Fruit fly (Drosophila melanogaster): ENCODE results near the gene AdoR.

DNA sequence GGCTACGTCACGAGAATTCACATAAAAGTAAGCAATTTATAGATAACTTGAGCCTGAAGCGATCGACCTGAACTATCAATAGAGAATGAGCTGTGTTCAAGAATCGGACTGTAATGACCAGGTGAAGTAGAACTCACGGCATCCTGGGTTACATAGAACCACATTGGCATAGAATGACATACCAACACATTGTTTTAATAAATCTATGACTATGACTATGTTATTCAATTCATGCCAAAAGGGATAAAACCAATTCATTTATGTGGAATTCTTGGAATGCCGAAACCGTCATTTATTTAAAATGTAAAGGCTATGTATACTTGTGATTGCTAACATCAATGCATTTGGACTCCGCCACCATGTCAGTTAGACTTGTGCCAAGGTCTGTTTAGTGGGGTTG lies 20.4 kb downstream of the AdoR start, which contains the start of gene Ppi1:
- TF ChIP-seq Dif (GFP tag; optimal IDR thresholded peaks at IDR 0.05; ENCODE audit: partially characterized antibody) (no peak), HLH106 (tag; optimal IDR thresholded peaks at IDR 0.05) (no peak), woc (GFP tag; optimal IDR thresholded peaks at IDR 0.05) (no peak), usp (GFP tag; optimal IDR thresholded peaks at IDR 0.05) (no peak), pan (optimal IDR thresholded peaks at IDR 0.05) (no peak), rgr (GFP tag; optimal IDR thresholded peaks at IDR 0.05) (no peak), sage (GFP tag; optimal IDR thresholded peaks at IDR 0.05) (no peak), tai (GFP tag; optimal IDR thresholded peaks at IDR 0.05) (no peak), Myc (optimal IDR thresholded peaks at IDR 0.05) (no peak), ey (GFP tag; optimal IDR thresholded peaks at IDR 0.05) (no peak)
